Fruit fly (Drosophila melanogaster) whole organism, pupa: ENCODE results near the gene CG31269.

Experiments used
- CG10348 ChIP-seq: fragments of 200-800 bp; sonication (Bioruptor generic); IDR thresholded peaks from 2 replicates; pipeline ENCODE4 v1.3.6; 2022; ENCODE audit warnings: missing biosample characterization, missing genetic modification characterization
- CG12605 ChIP-seq: fragments of 200-800 bp; sonication (Bioruptor generic); IDR thresholded peaks from 2 replicates; pipeline ENCODE4 v1.3.6; 2022; ENCODE audit warnings: missing biosample characterization, missing genetic modification characterization
- CG13204 ChIP-seq: fragments of 200-800 bp; sonication (Bioruptor generic); optimal IDR thresholded peaks from 2 replicates; lab custom pipeline; 2018; ENCODE audit warnings: missing biosample characterization, mild to moderate bottlenecking, missing genetic modification characterization, moderate library complexity
- CG14655 ChIP-seq: fragments of 200-800 bp; sonication (Bioruptor generic); optimal IDR thresholded peaks from 3 replicates; lab custom pipeline; 2017; ENCODE audit warnings: mild to moderate bottlenecking, missing biosample characterization, missing genetic modification reagents, missing genetic modification characterization
- CG15710 ChIP-seq: fragments of 200-800 bp; sonication (Bioruptor generic); optimal IDR thresholded peaks from 2 replicates; lab custom pipeline; 2018; ENCODE audit warnings: missing biosample characterization, mild to moderate bottlenecking, missing genetic modification characterization, moderate library complexity
- CG17806 ChIP-seq: fragments of 200-800 bp; sonication (Bioruptor generic); optimal IDR thresholded peaks from 2 replicates; lab custom pipeline; 2018; ENCODE audit warnings: missing biosample characterization, mild to moderate bottlenecking, missing genetic modification characterization, moderate library complexity
- CG32121 ChIP-seq: fragments of 200-800 bp; sonication (Bioruptor generic); IDR thresholded peaks from 2 replicates; pipeline ENCODE4 v1.3.6; 2022; ENCODE audit warnings: missing biosample characterization, missing genetic modification characterization
- CG34367 ChIP-seq: fragments of 200-800 bp; sonication (Bioruptor generic); optimal IDR thresholded peaks from 2 replicates; lab custom pipeline; 2018; ENCODE audit warnings: missing biosample characterization, mild to moderate bottlenecking, missing genetic modification characterization
- CG4496 ChIP-seq: fragments of 200-800 bp; sonication (Bioruptor generic); IDR thresholded peaks from 3 replicates; pipeline ENCODE4 v1.3.6; 2022; ENCODE audit warnings: missing biosample characterization, missing genetic modification characterization
- CG8159 ChIP-seq: fragments of 200-800 bp; sonication (Bioruptor generic); optimal IDR thresholded peaks from 3 replicates; lab custom pipeline; 2018; ENCODE audit warnings: missing biosample characterization, mild to moderate bottlenecking, missing genetic modification characterization, moderate library complexity
- CG8301 ChIP-seq: fragments of 200-800 bp; sonication (Bioruptor generic); optimal IDR thresholded peaks from 2 replicates; lab custom pipeline; 2018; ENCODE audit warnings: missing biosample characterization, mild to moderate bottlenecking, missing genetic modification characterization
- CG9948 ChIP-seq: fragments of 200-800 bp; sonication (Bioruptor generic); optimal IDR thresholded peaks from 2 replicates; lab custom pipeline; 2018; ENCODE audit warnings: missing biosample characterization, mild to moderate bottlenecking, missing genetic modification characterization, moderate library complexity
- D1 ChIP-seq: fragments of 200-800 bp; sonication (Bioruptor generic); optimal IDR thresholded peaks from 2 replicates; lab custom pipeline; 2018; ENCODE audit warnings: missing biosample characterization, mild to moderate bottlenecking, missing genetic modification characterization, moderate library complexity
- EcR ChIP-seq: fragments of 200-800 bp; sonication (Bioruptor generic); optimal IDR thresholded peaks from 3 replicates; lab custom pipeline; 2019; ENCODE audit warnings: missing biosample characterization, missing genetic modification characterization, mild to moderate bottlenecking, moderate library complexity, missing genetic modification reagents
- Ets98B ChIP-seq: fragments of 200-800 bp; sonication (Bioruptor generic); IDR thresholded peaks from 2 replicates; pipeline ENCODE4 v1.3.6; 2022; ENCODE audit warnings: missing biosample characterization, missing genetic modification characterization
- Pif1A ChIP-seq: fragments of 200-800 bp; sonication (Bioruptor generic); optimal IDR thresholded peaks from 3 replicates; lab custom pipeline; 2016; ENCODE audit warnings: missing biosample characterization, missing genetic modification characterization
- Pif1B ChIP-seq: fragments of 200-800 bp; sonication (Bioruptor generic); optimal IDR thresholded peaks from 3 replicates; lab custom pipeline; 2016; ENCODE audit warnings: missing biosample characterization, missing genetic modification characterization
- Snoo ChIP-seq: fragments of 200-800 bp; sonication (Bioruptor generic); optimal IDR thresholded peaks from 3 replicates; lab custom pipeline; 2017; ENCODE audit warnings: missing biosample characterization, mild to moderate bottlenecking, missing genetic modification characterization, inconsistent platforms
- fd96Ca ChIP-seq: fragments of 200-800 bp; sonication (Bioruptor generic); IDR thresholded peaks from 3 replicates; pipeline ENCODE4 v1.3.6; 2022; ENCODE audit warnings: missing biosample characterization, missing genetic modification characterization
- gl ChIP-seq: fragments of 200-800 bp; sonication (Bioruptor generic); optimal IDR thresholded peaks from 2 replicates; lab custom pipeline; 2018; ENCODE audit warnings: missing biosample characterization, mild to moderate bottlenecking, missing genetic modification characterization
- rn ChIP-seq: fragments of 200-800 bp; sonication (Bioruptor generic); IDR thresholded peaks from 2 replicates; pipeline ENCODE4 v1.3.6; 2022; ENCODE audit warnings: missing biosample characterization, missing genetic modification characterization

Gene CG31269

DNA sequence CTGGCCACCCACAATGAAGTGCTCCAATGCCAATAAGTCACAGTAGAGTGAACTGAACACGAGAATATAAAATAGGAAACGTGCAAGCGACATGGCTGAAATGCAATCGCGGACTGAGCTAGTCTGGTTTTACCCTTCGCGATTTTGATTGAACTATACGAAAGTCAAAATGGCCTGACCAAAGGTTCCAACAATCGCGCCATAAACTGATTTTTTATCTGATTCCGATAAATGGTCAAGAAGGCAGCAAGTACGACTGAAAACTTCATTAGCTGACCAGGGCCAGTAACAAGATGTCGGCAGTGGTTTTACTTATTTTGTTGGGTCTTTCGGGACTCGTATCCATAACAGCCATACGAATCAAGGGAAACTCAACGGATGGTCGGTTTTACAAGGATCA, at the start of gene CG31269, which contains the start of gene CG17477:
TSS of gene CG31269 (plus strand) at position 289 of the 400 bp plus-strand sequence.
TSS of gene CG17477 (minus strand) at position 101 of the 400 bp plus-strand sequence.
- no peak for TF ChIP-seq CG12605
- TF ChIP-seq CG8301 (tag; lab: Kevin White, UChicago), result no peak
- TF ChIP-seq EcR (GFP tag; lab: Kevin White, UChicago), result no peak
- no peak for TF ChIP-seq Pif1A (GFP tag; lab: Kevin White, UChicago)
- TF ChIP-seq CG13204 (GFP tag; lab: Kevin White, UChicago), result no peak
- no peak for TF ChIP-seq D1 (tag; lab: Kevin White, UChicago)
- TF ChIP-seq gl (tag; lab: Kevin White, UChicago), result no peak
- TF ChIP-seq rn, result no peak
- TF ChIP-seq, all 21 proteins: peak for 0

- TF ChIP-seq CG8159 (tag; lab: Kevin White, UChicago), result no peak
- no peak for TF ChIP-seq CG9948 (tag; lab: Kevin White, UChicago)
- TF ChIP-seq Pif1B, result no peak
- no peak for TF ChIP-seq CG17806
- no peak for TF ChIP-seq CG13204 (GFP tag; lab: Kevin White, UChicago)
- TF ChIP-seq rn, result no peak
- TF ChIP-seq EcR (GFP tag; lab: Kevin White, UChicago), result peak; percentile 88
- no peak for TF ChIP-seq D1 (tag; lab: Kevin White, UChicago)
- no peak for TF ChIP-seq Snoo (tag; lab: Kevin White, UChicago)
- TF ChIP-seq CG14655 (GFP tag; lab: Kevin White, UChicago), result no peak
- no peak for TF ChIP-seq gl (tag; lab: Kevin White, UChicago)
- TF ChIP-seq CG8301 (tag; lab: Kevin White, UChicago), result no peak
- no peak for TF ChIP-seq CG10348
- TF ChIP-seq CG32121, result 0 out of 2 replicates have a peak, but pooled peaks have one; percentile 15
- no peak for TF ChIP-seq CG15710 (tag; lab: Kevin White, UChicago)
- TF ChIP-seq Pif1A (GFP tag; lab: Kevin White, UChicago), result no peak
- no peak for TF ChIP-seq CG34367 (tag; lab: Kevin White, UChicago)
- peak; percentile 52 for TF ChIP-seq CG12605
- peak; percentile 51; the same call in 1 of the 3 replicates for TF ChIP-seq CG4496 (GFP tag; lab: Robert Waterston, UW)
- peak; percentile 33; the same call in 1 of the 3 replicates for TF ChIP-seq fd96Ca
- peak; percentile 23; the same call in 1 of the 2 replicates for TF ChIP-seq Ets98B (GFP tag; lab: Robert Waterston, UW)
Measured at dm6 chr3R:17077968-17078417, 48.9 kb upstream of the CG31269 start.

DNA sequence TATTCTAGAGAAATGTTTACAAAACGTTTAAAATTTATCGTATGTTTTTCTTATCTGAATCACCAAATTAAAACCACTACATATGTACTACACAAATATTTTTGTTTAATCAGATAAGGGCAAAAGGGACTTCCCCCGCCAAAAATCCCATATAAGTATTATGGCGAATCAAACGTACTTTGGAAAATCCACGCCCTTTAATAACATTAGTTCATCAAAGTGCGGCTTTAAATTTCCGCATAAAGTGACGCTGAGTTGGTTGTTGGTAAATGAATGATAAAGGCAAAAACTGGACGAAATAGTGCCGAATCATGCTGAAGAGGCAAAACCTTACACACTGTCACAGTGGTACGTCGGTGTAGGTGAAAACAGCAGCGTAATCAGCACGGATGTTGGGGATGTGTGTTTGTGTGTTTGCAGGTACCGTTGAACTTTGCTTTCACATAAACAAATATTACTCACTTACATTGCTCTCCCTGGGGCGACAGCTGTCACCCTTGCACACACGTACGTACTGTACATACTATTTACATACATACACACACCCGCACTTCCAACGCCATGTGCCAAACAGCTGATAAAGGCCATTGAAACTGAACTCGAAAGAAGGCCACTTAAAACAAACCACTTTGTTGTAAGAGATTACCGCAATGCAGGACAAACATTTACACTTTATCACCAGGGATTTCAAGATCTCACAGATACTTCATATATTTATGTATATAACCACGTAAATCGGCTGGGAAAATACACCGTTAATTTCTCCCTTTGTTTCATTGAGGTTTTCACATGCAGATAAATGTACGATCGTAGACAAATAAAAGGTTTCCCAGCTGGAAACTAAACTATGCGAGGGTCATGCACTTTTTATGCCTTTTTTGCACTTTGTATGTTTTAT, 47.7 kb upstream of the CG31269 start:
- TF ChIP-seq CG8301 (tag; lab: Kevin White, UChicago), result no peak
- peak; percentile 96 for TF ChIP-seq EcR (GFP tag; lab: Kevin White, UChicago)
- peak; percentile 36; the same call in 1 of the 2 replicates for TF ChIP-seq CG12605
- peak; percentile 12; the same call in 1 of the 2 replicates for TF ChIP-seq Ets98B (GFP tag; lab: Robert Waterston, UW)
- TF ChIP-seq CG8159 (tag; lab: Kevin White, UChicago), result no peak
- no peak for TF ChIP-seq CG9948 (tag; lab: Kevin White, UChicago)
- TF ChIP-seq Pif1B, result peak; percentile 21
- TF ChIP-seq CG13204 (GFP tag; lab: Kevin White, UChicago), result peak; percentile 8
- TF ChIP-seq CG15710 (tag; lab: Kevin White, UChicago), result no peak
- no peak for TF ChIP-seq CG32121
- TF ChIP-seq gl (tag; lab: Kevin White, UChicago), result peak; percentile 65
- TF ChIP-seq CG10348, result no peak
- TF ChIP-seq CG17806, result no peak
- TF ChIP-seq CG14655 (GFP tag; lab: Kevin White, UChicago), result no peak
- TF ChIP-seq rn, result no peak
- no peak for TF ChIP-seq fd96Ca
- TF ChIP-seq D1 (tag; lab: Kevin White, UChicago), result peak; percentile 57
- TF ChIP-seq CG4496 (GFP tag; lab: Robert Waterston, UW), result peak; percentile 44; the same call in 1 of the 3 replicates
- TF ChIP-seq Pif1A (GFP tag; lab: Kevin White, UChicago), result peak; percentile 8
- TF ChIP-seq CG34367 (tag; lab: Kevin White, UChicago), result no peak
- no peak for TF ChIP-seq Snoo (tag; lab: Kevin White, UChicago)

- no peak for TF ChIP-seq Pif1B
- no peak for TF ChIP-seq CG10348
- TF ChIP-seq CG14655 (GFP tag; lab: Kevin White, UChicago), result peak; percentile 13
- TF ChIP-seq CG12605, result no peak
- TF ChIP-seq EcR (GFP tag; lab: Kevin White, UChicago), result no peak
- no peak for TF ChIP-seq D1 (tag; lab: Kevin White, UChicago)
- TF ChIP-seq CG13204 (GFP tag; lab: Kevin White, UChicago), result no peak
- TF ChIP-seq CG4496 (GFP tag; lab: Robert Waterston, UW), result peak; percentile 69; the same call in 2 of the 3 replicates
- TF ChIP-seq Ets98B (GFP tag; lab: Robert Waterston, UW), result peak; percentile 22; the same call in 1 of the 2 replicates
- TF ChIP-seq CG17806, result no peak
- no peak for TF ChIP-seq gl (tag; lab: Kevin White, UChicago)
- peak; percentile 17 for TF ChIP-seq CG8159 (tag; lab: Kevin White, UChicago)
- TF ChIP-seq CG32121, result no peak
- TF ChIP-seq CG34367 (tag; lab: Kevin White, UChicago), result no peak
- TF ChIP-seq CG9948 (tag; lab: Kevin White, UChicago), result peak; percentile 7
- no peak for TF ChIP-seq fd96Ca
- no peak for TF ChIP-seq Pif1A (GFP tag; lab: Kevin White, UChicago)
- TF ChIP-seq CG15710 (tag; lab: Kevin White, UChicago), result peak; percentile 48
- TF ChIP-seq rn, result 0 out of 2 replicates have a peak, but pooled peaks have one; percentile 16
- TF ChIP-seq Snoo (tag; lab: Kevin White, UChicago), result peak; percentile 3
- TF ChIP-seq CG8301 (tag; lab: Kevin White, UChicago), result no peak
Measured at dm6 chr3R:17079859-17080255, 47.1 kb upstream of the CG31269 start, which contains the start of the genes Keap1 and kuk. TSS of gene Keap1 (minus strand) at chr3R:17079945. TSS of gene kuk (plus strand) at chr3R:17080244.
